Worm (Caenorhabditis elegans): ENCODE data around the gene clec-66.

clec-66 gene

ce11 chrII:12878697-12879096, 25.5 kb upstream of the clec-66 start (continued):
- no peak for TF ChIP-seq lin-14 (GFP tag; optimal IDR thresholded peaks at IDR 0.05)
- TF ChIP-seq lin-13 (GFP tag; optimal IDR thresholded peaks at IDR 0.05) = no peak
- no peak for TF ChIP-seq aly-2 (tag; optimal IDR thresholded peaks at IDR 0.05)
- TF ChIP-seq mep-1 (tag; optimal IDR thresholded peaks at IDR 0.05) = peak; percentile 3
- TF ChIP-seq isw-1 (GFP tag; IDR thresholded peaks at IDR 0.05) = no peak
- TF ChIP-seq lin-39 (tag; optimal IDR thresholded peaks at IDR 0.05) = no peak
- TF ChIP-seq elt-3 (tag; optimal IDR thresholded peaks at IDR 0.05) = peak in 1 of 6 experiments; percentile 60
- no peak for TF ChIP-seq unc-130 (tag; optimal IDR thresholded peaks at IDR 0.05)
- TF ChIP-seq sox-4 (tag; optimal IDR thresholded peaks at IDR 0.05) = no peak
- TF ChIP-seq vab-15 (tag; optimal IDR thresholded peaks at IDR 0.05) = no peak
- TF ChIP-seq C16A3.4 (tag; optimal IDR thresholded peaks at IDR 0.05) = no peak
- no peak for TF ChIP-seq xbp-1 (tag; optimal IDR thresholded peaks at IDR 0.05)
- no peak for TF ChIP-seq nhr-28 (tag; optimal IDR thresholded peaks at IDR 0.05)
- TF ChIP-seq sptf-1 (tag; optimal IDR thresholded peaks at IDR 0.05) = no peak
- no peak for TF ChIP-seq jun-1 (tag; optimal IDR thresholded peaks at IDR 0.05)
- no peak for TF ChIP-seq lin-15B (tag; optimal IDR thresholded peaks at IDR 0.05)
- TF ChIP-seq pax-3 (tag; optimal IDR thresholded peaks at IDR 0.05) = no peak
- TF ChIP-seq unc-62 (GFP tag; optimal IDR thresholded peaks at IDR 0.05) = no peak
- peak in 1 of 2 experiments; percentile 48 for TF ChIP-seq lin-35 (GFP tag; optimal IDR thresholded peaks at IDR 0.05)
- TF ChIP-seq ama-1 (optimal IDR thresholded peaks at IDR 0.05) = peak; percentile 17
- no peak for TF ChIP-seq ceh-8 (GFP tag; optimal IDR thresholded peaks at IDR 0.05)
- no peak for TF ChIP-seq sup-37 (GFP tag; optimal IDR thresholded peaks at IDR 0.05)
- no peak for TF ChIP-seq nhr-19 (GFP tag; conservative IDR thresholded peaks at IDR 0.05)
- no peak for TF ChIP-seq fkh-8 (tag; optimal IDR thresholded peaks at IDR 0.05)
- TF ChIP-seq nhr-11 (tag; optimal IDR thresholded peaks at IDR 0.05) = no peak
- TF ChIP-seq pag-3 (tag; optimal IDR thresholded peaks at IDR 0.05; ENCODE audit: borderline replicate concordance, insufficient read depth) = no peak
- TF ChIP-seq lsy-2 (tag; optimal IDR thresholded peaks at IDR 0.05) = peak; percentile 4 to 26
- TF ChIP-seq alr-1 (tag; optimal IDR thresholded peaks at IDR 0.05; ENCODE audit: borderline replicate concordance) = no peak
- no peak for TF ChIP-seq C04F5.9 (tag; optimal IDR thresholded peaks at IDR 0.05)
- peak; percentile 42 to 47 for TF ChIP-seq efl-1 (optimal IDR thresholded peaks at IDR 0.05)
- peak; percentile 23 to 93 for TF ChIP-seq efl-1 (GFP tag; optimal IDR thresholded peaks at IDR 0.05 in 1 of 2)
- no peak for TF ChIP-seq nhr-12 (tag; optimal IDR thresholded peaks at IDR 0.05)
- TF ChIP-seq unc-86 (tag; optimal IDR thresholded peaks at IDR 0.05) = no peak
- TF ChIP-seq nhr-71 (tag; optimal IDR thresholded peaks at IDR 0.05) = peak; percentile 69
- peak in 1 of 3 experiments; percentile 43 for TF ChIP-seq ceh-82 (tag; optimal IDR thresholded peaks at IDR 0.05)
- no peak for TF ChIP-seq hlh-17 (GFP tag; optimal IDR thresholded peaks at IDR 0.05; ENCODE audit: borderline replicate concordance)
- TF ChIP-seq nhr-47 (tag; optimal IDR thresholded peaks at IDR 0.05) = no peak
- no peak for TF ChIP-seq hpl-2 (GFP tag; optimal IDR thresholded peaks at IDR 0.05)
- no peak for TF ChIP-seq tlp-1 (tag; optimal IDR thresholded peaks at IDR 0.05)
- TF ChIP-seq mef-2 (tag; optimal IDR thresholded peaks at IDR 0.05) = no peak
- TF ChIP-seq lir-3 (tag; optimal IDR thresholded peaks at IDR 0.05; ENCODE audit: poor library complexity) = no peak
- peak; percentile 18 for TF ChIP-seq blmp-1 (tag; optimal IDR thresholded peaks at IDR 0.05)
- no peak for TF ChIP-seq aha-1 (tag; optimal IDR thresholded peaks at IDR 0.05)
- TF ChIP-seq grh-1 (GFP tag; IDR thresholded peaks at IDR 0.05) = no peak
- peak in 2 of 3 experiments; percentile 11 to 36 for TF ChIP-seq dpl-1 (GFP tag; optimal IDR thresholded peaks at IDR 0.05)
- TF ChIP-seq ets-5 (GFP tag; IDR thresholded peaks at IDR 0.05) = no peak
- TF ChIP-seq fkh-4 (tag; optimal IDR thresholded peaks at IDR 0.05; ENCODE audit: borderline replicate concordance) = no peak
- TF ChIP-seq nhr-237 (tag; optimal IDR thresholded peaks at IDR 0.05) = no peak
- TF ChIP-seq unc-98 (GFP tag; IDR thresholded peaks at IDR 0.05) = no peak
- TF ChIP-seq nhr-85 (tag) = no peak
- no peak for TF ChIP-seq hlh-4 (tag; optimal IDR thresholded peaks at IDR 0.05)
- peak; percentile 24 for TF ChIP-seq nhr-77 (tag; optimal IDR thresholded peaks at IDR 0.05)
- TF ChIP-seq irx-1 (tag; optimal IDR thresholded peaks at IDR 0.05) = peak; percentile 14
- TF ChIP-seq dsc-1 (tag; optimal IDR thresholded peaks at IDR 0.05) = no peak

All from whole organism, L1 larva.